Worm (Caenorhabditis elegans) whole organism, L4/young adult: ENCODE results near the gene K08E7.8.

Experiments
- W03F9.2 ChIP-seq: fragments of 150-350 bp; optimal IDR thresholded peaks from 2 replicates; lab custom pipeline; 2014; ENCODE audit warnings: missing biosample characterization, missing genetic modification characterization
- dao-5 ChIP-seq: sonication (generic microtip); optimal IDR thresholded peaks from 2 replicates; lab custom pipeline; 2016; ENCODE audit warnings: missing genotype, missing genetic modification characterization, moderate library complexity, missing compliant biosample characterization

- TF ChIP-seq dao-5 (tag; lab: Kevin White, UChicago), result no peak
- TF ChIP-seq W03F9.2 (tag; lab: Kevin White, UChicago), result no peak
These were observed 14.8 kb downstream of the K08E7.8 start, which contains the start of gene K08E7.4 for ce11 chrIV:12571047-12571446.
